Worm (Caenorhabditis elegans) whole organism, young adult: Measurements from ENCODE around the gene cyp-33E1.

Experiments used
- B0019.2 ChIP-seq: fragments of 200-800 bp; sonication (Bioruptor generic); conservative IDR thresholded peaks from 2 replicates; pipeline ENCODE4 v1.3.6; 2022; ENCODE audit warnings: missing genetic modification reagents, missing genetic modification characterization, missing compliant biosample characterization
- B0336.3 ChIP-seq: fragments of 200-800 bp; sonication (Bioruptor generic); IDR thresholded peaks from 2 replicates; pipeline ENCODE4 v1.3.6; 2022; ENCODE audit warnings: missing genetic modification characterization, missing compliant biosample characterization
- C06A6.2 ChIP-seq: fragments of 200-800 bp; sonication (Bioruptor generic); conservative IDR thresholded peaks from 2 replicates; pipeline ENCODE4 v1.3.6; 2022; ENCODE audit warnings: missing genetic modification characterization, missing compliant biosample characterization
- F10E7.11 ChIP-seq: sonication (generic microtip); optimal IDR thresholded peaks from 2 replicates; lab custom pipeline; 2017; ENCODE audit warnings: mild to moderate bottlenecking, missing genetic modification characterization, moderate library complexity, missing compliant biosample characterization
- K12H6.12 ChIP-seq: fragments of 200-800 bp; sonication (Bioruptor generic); optimal IDR thresholded peaks from 2 replicates; lab custom pipeline; 2018; ENCODE audit warnings: mild to moderate bottlenecking, missing genetic modification characterization, missing compliant biosample characterization
- Y79H2A.3 ChIP-seq: fragments of 200-800 bp; sonication (Bioruptor generic); conservative IDR thresholded peaks from 2 replicates; pipeline ENCODE4 v1.3.6; 2022; ENCODE audit warnings: missing genetic modification reagents, missing genetic modification characterization, missing compliant biosample characterization
- aptf-2 ChIP-seq: fragments of 200-800 bp; sonication (Bioruptor generic); conservative IDR thresholded peaks from 2 replicates; pipeline ENCODE4 v1.3.6; 2022; ENCODE audit warnings: missing genetic modification reagents, missing genetic modification characterization, missing compliant biosample characterization
- attf-5 ChIP-seq: fragments of 200-800 bp; sonication (Bioruptor generic); optimal IDR thresholded peaks from 2 replicates; lab custom pipeline; 2018; ENCODE audit warnings: mild to moderate bottlenecking, missing genetic modification characterization, missing compliant biosample characterization
- ccch-3 ChIP-seq: fragments of 200-800 bp; sonication (Bioruptor generic); optimal IDR thresholded peaks from 2 replicates; lab custom pipeline; 2018; ENCODE audit warnings: mild to moderate bottlenecking, missing genetic modification characterization, missing compliant biosample characterization
- cebp-1 ChIP-seq, 2 experiments: fragments of 200-800 bp in 1 of 2; sonication (Bioruptor generic) in 1 of 2; sonication (generic microtip) in 1 of 2; IDR thresholded peaks in 1 of 2; optimal IDR thresholded peaks in 1 of 2; 2 replicates each; pipeline versions ENCODE4 v1.3.6 to Lab custom; 2017 to 2022; ENCODE audit warnings: missing compliant biosample characterization in 2 of 2, missing genetic modification characterization in 2 of 2, mild to moderate bottlenecking in 1 of 2, missing genetic modification reagents in 1 of 2, moderate library complexity in 1 of 2
- ceh-27 ChIP-seq: fragments of 200-800 bp; sonication (Bioruptor generic); optimal IDR thresholded peaks from 2 replicates; lab custom pipeline; 2018; ENCODE audit warnings: mild to moderate bottlenecking, missing genetic modification characterization, moderate library complexity, missing compliant biosample characterization
- chd-7 ChIP-seq: sonication (generic microtip); optimal IDR thresholded peaks from 2 replicates; lab custom pipeline; 2016; ENCODE audit warnings: mild to moderate bottlenecking, missing genetic modification characterization, moderate library complexity, missing compliant biosample characterization
- dox-1 ChIP-seq: fragments of 200-800 bp; sonication (Bioruptor generic); IDR thresholded peaks from 2 replicates; pipeline ENCODE4 v1.3.6; 2022; ENCODE audit warnings: missing genetic modification reagents, missing genetic modification characterization, missing compliant biosample characterization
- ekl-4 ChIP-seq: fragments of 200-800 bp; sonication (Bioruptor generic); IDR thresholded peaks from 2 replicates; pipeline ENCODE4 v1.3.6; 2022; ENCODE audit warnings: missing genetic modification reagents, missing genetic modification characterization, missing compliant biosample characterization
- him-1 ChIP-seq: sonication (generic microtip); optimal IDR thresholded peaks from 2 replicates; lab custom pipeline; 2016; ENCODE audit warnings: missing genotype, missing genetic modification reagents, missing genetic modification characterization, missing compliant biosample characterization
- hlh-12 ChIP-seq: sonication (generic microtip); optimal IDR thresholded peaks from 2 replicates; lab custom pipeline; 2016; ENCODE audit warnings: missing genetic modification characterization, missing compliant biosample characterization
- hmg-1.2 ChIP-seq: fragments of 200-800 bp; sonication (Bioruptor generic); IDR thresholded peaks from 2 replicates; pipeline ENCODE4 v1.3.6; 2022; ENCODE audit warnings: missing genetic modification reagents, missing genetic modification characterization, missing compliant biosample characterization
- let-526 ChIP-seq: fragments of 200-800 bp; sonication (Bioruptor generic); IDR thresholded peaks from 2 replicates; pipeline ENCODE4 v1.3.6; 2022; ENCODE audit warnings: missing genetic modification reagents, missing genetic modification characterization, missing compliant biosample characterization
- let-607 ChIP-seq, 2 experiments: fragments of 200-800 bp in 1 of 2; sonication (Bioruptor generic) in 1 of 2; sonication (generic microtip) in 1 of 2; optimal IDR thresholded peaks; 2 replicates each; lab custom pipeline; 2016 to 2018; ENCODE audit warnings: mild to moderate bottlenecking in 2 of 2, missing compliant biosample characterization in 2 of 2, missing genetic modification characterization in 2 of 2, moderate library complexity in 2 of 2, missing genotype in 1 of 2
- lin-26 ChIP-seq: fragments of 200-800 bp; sonication (Bioruptor generic); IDR thresholded peaks from 2 replicates; pipeline ENCODE4 v1.3.6; 2022; ENCODE audit warnings: missing genetic modification reagents, missing genetic modification characterization, missing compliant biosample characterization
- lin-40 ChIP-seq: sonication (generic microtip); optimal IDR thresholded peaks from 2 replicates; lab custom pipeline; 2016; ENCODE audit warnings: missing genetic modification characterization, mild to moderate bottlenecking, missing compliant biosample characterization, missing genotype, missing genetic modification reagents
- lin-54 ChIP-seq: fragments of 200-800 bp; sonication (Bioruptor generic); optimal IDR thresholded peaks from 2 replicates; lab custom pipeline; 2018; ENCODE audit warnings: mild to moderate bottlenecking, missing genetic modification characterization, missing compliant biosample characterization
- lsy-27 ChIP-seq: sonication (generic microtip); optimal IDR thresholded peaks from 2 replicates; lab custom pipeline; 2017; ENCODE audit warnings: missing genetic modification characterization, mild to moderate bottlenecking, missing compliant biosample characterization, antibody characterized with exemption, missing genotype, borderline replicate concordance; ENCODE audit not compliant: insufficient read depth
- madf-10 ChIP-seq: sonication (generic microtip); optimal IDR thresholded peaks from 2 replicates; lab custom pipeline; 2016; ENCODE audit warnings: mild to moderate bottlenecking, missing genetic modification characterization, missing compliant biosample characterization
- madf-6 ChIP-seq: fragments of 200-800 bp; sonication (Bioruptor generic); IDR thresholded peaks from 2 replicates; pipeline ENCODE4 v1.3.6; 2022; ENCODE audit warnings: missing genetic modification reagents, missing genetic modification characterization, missing compliant biosample characterization
- nfyb-1 ChIP-seq: fragments of 200-800 bp; sonication (Bioruptor generic); IDR thresholded peaks from 2 replicates; pipeline ENCODE4 v1.3.6; 2022; ENCODE audit warnings: missing genetic modification reagents, missing genetic modification characterization, missing compliant biosample characterization
- nhr-80 ChIP-seq: sonication (generic microtip); optimal IDR thresholded peaks from 2 replicates; lab custom pipeline; 2016; ENCODE audit warnings: missing genetic modification characterization, missing compliant biosample characterization
- pbrm-1 ChIP-seq: fragments of 200-800 bp; sonication (Bioruptor generic); IDR thresholded peaks from 2 replicates; pipeline ENCODE4 v1.3.6; 2022; ENCODE audit warnings: missing genetic modification reagents, missing genetic modification characterization, missing compliant biosample characterization
- rcor-1 ChIP-seq: fragments of 200-800 bp; sonication (Bioruptor generic); IDR thresholded peaks from 2 replicates; pipeline ENCODE4 v1.3.6; 2022; ENCODE audit warnings: missing genetic modification reagents, missing genetic modification characterization, missing compliant biosample characterization
- snpc-4 ChIP-seq, 5 experiments: fragments of 150-350 bp in 1 of 5; sonication (generic microtip) in 4 of 5; optimal IDR thresholded peaks; 2 replicates each; lab custom pipeline; 2014 to 2018; ENCODE audit warnings: missing genetic modification characterization in 5 of 5, missing biosample characterization in 3 of 5, antibody characterized with exemption in 2 of 5, mild to moderate bottlenecking in 2 of 5, missing compliant biosample characterization in 2 of 5, missing genotype in 2 of 5, moderate library complexity in 2 of 5, missing genetic modification reagents in 1 of 5
- tbp1 ChIP-seq: fragments of 200-800 bp; sonication (Bioruptor generic); optimal IDR thresholded peaks from 2 replicates; lab custom pipeline; 2018; ENCODE audit warnings: mild to moderate bottlenecking, missing genetic modification characterization, missing compliant biosample characterization
- unc-62 ChIP-seq: fragments of 150-350 bp; optimal IDR thresholded peaks from 2 replicates; lab custom pipeline; 2014; ENCODE audit warnings: missing biosample characterization, missing genetic modification reagents, missing genetic modification characterization
- ztf-18 ChIP-seq: sonication (generic microtip); optimal IDR thresholded peaks from 2 replicates; lab custom pipeline; 2016; ENCODE audit warnings: missing genotype, mild to moderate bottlenecking, missing genetic modification characterization, missing compliant biosample characterization
- ztf-26 ChIP-seq: sonication (generic microtip); optimal IDR thresholded peaks from 2 replicates; lab custom pipeline; 2017; ENCODE audit warnings: missing genetic modification characterization, missing compliant biosample characterization

The cyp-33E1 gene

DNA sequence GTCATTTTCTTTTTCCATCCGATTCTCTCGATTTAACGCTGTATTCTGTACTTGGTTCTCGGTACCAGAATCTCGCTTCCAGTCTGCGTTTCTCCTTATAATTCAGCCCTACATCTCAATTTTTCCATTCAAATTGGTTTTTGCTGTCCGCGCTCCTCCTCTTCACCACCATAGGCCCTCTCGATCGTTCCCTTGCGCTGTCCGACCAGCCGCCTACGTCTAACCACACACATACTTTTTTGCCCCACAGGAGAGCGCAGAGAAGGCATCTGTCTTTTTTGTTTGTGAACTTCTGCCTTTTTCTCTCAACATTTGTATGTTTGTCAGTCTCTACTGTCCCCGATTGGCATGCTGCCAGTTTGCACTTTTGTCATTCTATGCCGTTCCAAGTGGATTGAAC lies 21.1 kb downstream of the cyp-33E1 start, which contains the start of gene F42A9.11 (continued):
- TF ChIP-seq unc-62 (GFP tag; lab: Kevin White, UChicago) (no peak), snpc-4 (GFP tag; optimal IDR thresholded peaks at IDR 0.05; lab: Kevin White, UChicago) (no peak), snpc-4 (tag; optimal IDR thresholded peaks at IDR 0.05; lab: Kevin White, UChicago) (peak in 3 of 4 experiments; percentile 9 to 29 (median 11))
- TF ChIP-seq, all 124 proteins: peak for 15

- TF ChIP-seq B0336.3 (GFP tag; lab: Robert Waterston, UW), result no peak
- TF ChIP-seq pbrm-1, result 0 out of 2 replicates have a peak, but pooled peaks have one; percentile 52
- TF ChIP-seq cebp-1 (GFP tag; IDR thresholded peaks at IDR 0.05; lab: Robert Waterston, UW), result no peak
- TF ChIP-seq cebp-1 (tag; optimal IDR thresholded peaks at IDR 0.05; lab: Kevin White, UChicago), result peak; percentile 18
- TF ChIP-seq ekl-4 (GFP tag; lab: Robert Waterston, UW), result 0 out of 2 replicates have a peak, but pooled peaks have one; percentile 25
- no peak for TF ChIP-seq Y79H2A.3
- 0 out of 2 replicates have a peak, but pooled peaks have one; percentile 7 for TF ChIP-seq let-526
Observed at ce11 chrIV:8626294-8626693, 22.1 kb downstream of the cyp-33E1 start.

- TF ChIP-seq lin-26 (GFP tag; lab: Robert Waterston, UW) (no peak), attf-5 (GFP tag; lab: Kevin White, UChicago) (no peak), F10E7.11 (tag; lab: Kevin White, UChicago) (no peak)
- TF ChIP-seq, all 124 proteins: peak for 0
Observed at ce11 chrIV:8625730-8626129, 22.7 kb downstream of the cyp-33E1 start.

- peak; percentile 60; the same call in 1 of the 2 replicates for TF ChIP-seq dox-1
- no peak for TF ChIP-seq let-526
- peak; percentile 72; the same call in 1 of the 2 replicates for TF ChIP-seq lin-26 (GFP tag; lab: Robert Waterston, UW)
- peak; percentile 38 for TF ChIP-seq ztf-26 (tag; lab: Kevin White, UChicago)
- no peak for TF ChIP-seq cebp-1 (GFP tag; IDR thresholded peaks at IDR 0.05; lab: Robert Waterston, UW)
- peak; percentile 60 for TF ChIP-seq cebp-1 (tag; optimal IDR thresholded peaks at IDR 0.05; lab: Kevin White, UChicago)
- TF ChIP-seq lin-40 (tag; lab: Kevin White, UChicago), result peak; percentile 62
- peak; percentile 86; the same call in 1 of the 2 replicates for TF ChIP-seq hmg-1.2
- peak; percentile 66 for TF ChIP-seq ceh-27 (GFP tag; lab: Kevin White, UChicago)
- TF ChIP-seq C06A6.2 (GFP tag; lab: Robert Waterston, UW), result 0 out of 2 replicates have a peak, but pooled peaks have one; percentile 11
- TF ChIP-seq lin-54 (GFP tag; lab: Kevin White, UChicago), result peak; percentile 36
- peak; percentile 32 for TF ChIP-seq tbp1 (GFP tag; lab: Kevin White, UChicago)
- peak; percentile 56 for TF ChIP-seq K12H6.12
- TF ChIP-seq madf-6 (GFP tag; lab: Robert Waterston, UW), result 0 out of 2 replicates have a peak, but pooled peaks have one; percentile 16
- TF ChIP-seq nfyb-1 (GFP tag; lab: Robert Waterston, UW), result 0 out of 2 replicates have a peak, but pooled peaks have one; percentile 53
- TF ChIP-seq rcor-1, result no peak
- TF ChIP-seq B0019.2 (GFP tag; lab: Robert Waterston, UW), result no peak
- no peak for TF ChIP-seq chd-7 (tag; lab: Kevin White, UChicago)
- peak; percentile 23 for TF ChIP-seq ztf-18 (tag; lab: Kevin White, UChicago)
- TF ChIP-seq ccch-3 (GFP tag; lab: Kevin White, UChicago), result no peak
- no peak for TF ChIP-seq aptf-2
- peak in 1 of 2 experiments; percentile 14 for TF ChIP-seq let-607 (tag; optimal IDR thresholded peaks at IDR 0.05; lab: Kevin White, UChicago)
- no peak for TF ChIP-seq hlh-12 (tag; lab: Kevin White, UChicago)
- TF ChIP-seq lsy-27 (tag; lab: Kevin White, UChicago), result no peak
- TF ChIP-seq nhr-80 (tag; lab: Kevin White, UChicago), result peak; percentile 75
- no peak for TF ChIP-seq snpc-4 (GFP tag; optimal IDR thresholded peaks at IDR 0.05; lab: Kevin White, UChicago)
- peak in 1 of 4 experiments; percentile 23 for TF ChIP-seq snpc-4 (tag; optimal IDR thresholded peaks at IDR 0.05; lab: Kevin White, UChicago)
- TF ChIP-seq him-1 (tag; lab: Kevin White, UChicago), result no peak
- TF ChIP-seq madf-10 (tag; lab: Kevin White, UChicago), result peak; percentile 39
- TF ChIP-seq attf-5 (GFP tag; lab: Kevin White, UChicago), result peak; percentile 85
- TF ChIP-seq B0336.3 (GFP tag; lab: Robert Waterston, UW), result peak; percentile 43; the same call in 1 of the 2 replicates
Observed at ce11 chrIV:8620102-8620733, 28.2 kb downstream of the cyp-33E1 start, which contains the start of gene lin-49. TSS of gene lin-49 (plus strand) at chrIV:8620683.
